Fruit fly (Drosophila melanogaster) whole organism, prepupa: ENCODE results near the gene Aef1.

Source experiments
- Blimp-1 ChIP-seq: fragments of 200-800 bp; sonication (Bioruptor generic); optimal IDR thresholded peaks from 3 replicates; lab custom pipeline; 2017; ENCODE audit warnings: missing biosample characterization, missing genetic modification characterization, mild to moderate bottlenecking, moderate library complexity, missing genetic modification reagents
- CG10669 ChIP-seq: fragments of 200-800 bp; sonication (Bioruptor generic); optimal IDR thresholded peaks from 3 replicates; lab custom pipeline; 2018; ENCODE audit warnings: missing biosample characterization, mild to moderate bottlenecking, missing genetic modification characterization, moderate library complexity
- CG11294 ChIP-seq: fragments of 200-800 bp; sonication (Bioruptor generic); IDR thresholded peaks from 2 replicates; pipeline ENCODE4 v1.3.6; 2022; ENCODE audit warnings: missing biosample characterization, missing genetic modification characterization
- CG11762 ChIP-seq: fragments of 200-800 bp; sonication (Bioruptor generic); optimal IDR thresholded peaks from 3 replicates; lab custom pipeline; 2016; ENCODE audit warnings: missing biosample characterization, missing genetic modification characterization; ENCODE audit not compliant: insufficient read depth
- CG11902 ChIP-seq: fragments of 200-800 bp; sonication (Bioruptor generic); optimal IDR thresholded peaks from 3 replicates; lab custom pipeline; 2016; ENCODE audit warnings: missing biosample characterization, missing genetic modification characterization
- CG15336 ChIP-seq: fragments of 200-800 bp; sonication (Bioruptor generic); IDR thresholded peaks from 2 replicates; pipeline ENCODE4 v1.3.6; 2022; ENCODE audit warnings: missing biosample characterization, missing genetic modification characterization
- CG1621 ChIP-seq: fragments of 200-800 bp; sonication (Bioruptor generic); optimal IDR thresholded peaks from 3 replicates; lab custom pipeline; 2018; ENCODE audit warnings: missing biosample characterization, mild to moderate bottlenecking, missing genetic modification characterization
- CG3032 ChIP-seq: fragments of 200-800 bp; optimal IDR thresholded peaks from 2 replicates; lab custom pipeline; 2019; ENCODE audit warnings: missing biosample characterization, mild to moderate bottlenecking, missing genetic modification characterization, moderate library complexity
- CG31627 ChIP-seq: fragments of 200-800 bp; sonication (Bioruptor generic); optimal IDR thresholded peaks from 3 replicates; lab custom pipeline; 2016; ENCODE audit warnings: missing biosample characterization, missing genetic modification characterization
- CG32006 ChIP-seq: fragments of 200-800 bp; sonication (Bioruptor generic); optimal IDR thresholded peaks from 3 replicates; lab custom pipeline; 2017; ENCODE audit warnings: missing biosample characterization, mild to moderate bottlenecking, missing genetic modification characterization
- CG3919 ChIP-seq: fragments of 200-800 bp; sonication (Bioruptor generic); optimal IDR thresholded peaks from 3 replicates; lab custom pipeline; 2016; ENCODE audit warnings: missing biosample characterization, missing genetic modification characterization
- CG6163 ChIP-seq: fragments of 200-800 bp; sonication (Bioruptor generic); IDR thresholded peaks from 3 replicates; pipeline ENCODE4 v1.3.6; 2022; ENCODE audit warnings: missing biosample characterization, missing genetic modification characterization
- CG6792 ChIP-seq: fragments of 200-800 bp; sonication (Bioruptor generic); optimal IDR thresholded peaks from 3 replicates; lab custom pipeline; 2016; ENCODE audit warnings: missing biosample characterization, missing genetic modification characterization
- CG6808 ChIP-seq: fragments of 200-800 bp; sonication (Bioruptor generic); optimal IDR thresholded peaks from 3 replicates; lab custom pipeline; 2017; ENCODE audit warnings: missing biosample characterization, missing genetic modification characterization, mild to moderate bottlenecking, moderate library complexity, missing genetic modification reagents
- CG6854 ChIP-seq: fragments of 200-800 bp; sonication (Bioruptor generic); optimal IDR thresholded peaks from 2 replicates; lab custom pipeline; 2017; ENCODE audit warnings: missing biosample characterization, mild to moderate bottlenecking, missing genetic modification characterization
- CG7368 ChIP-seq: fragments of 200-800 bp; sonication (Bioruptor generic); optimal IDR thresholded peaks from 3 replicates; lab custom pipeline; 2016; ENCODE audit warnings: missing biosample characterization, missing genetic modification characterization
- CG8119 ChIP-seq: fragments of 200-800 bp; sonication (Bioruptor generic); IDR thresholded peaks from 3 replicates; pipeline ENCODE4 v1.3.6; 2022; ENCODE audit warnings: missing biosample characterization, missing genetic modification characterization
- CG8319 ChIP-seq: fragments of 200-800 bp; sonication (Bioruptor generic); optimal IDR thresholded peaks from 3 replicates; lab custom pipeline; 2016; ENCODE audit warnings: missing biosample characterization, missing genetic modification characterization
- CG9139 ChIP-seq: fragments of 200-800 bp; sonication (Bioruptor generic); optimal IDR thresholded peaks from 3 replicates; lab custom pipeline; 2017; ENCODE audit warnings: missing biosample characterization, mild to moderate bottlenecking, missing genetic modification characterization
- Eip75B ChIP-seq: fragments of 200-800 bp; sonication (Bioruptor generic); optimal IDR thresholded peaks from 3 replicates; lab custom pipeline; 2016; ENCODE audit warnings: missing biosample characterization, missing genetic modification characterization
- Eip78C ChIP-seq: fragments of 200-800 bp; sonication (Bioruptor generic); peaks from one replicate; lab custom pipeline; 2016; ENCODE audit warnings: missing biosample characterization, missing genetic modification characterization
- Eip93F ChIP-seq: fragments of 200-800 bp; sonication (Bioruptor generic); optimal IDR thresholded peaks from 2 replicates; lab custom pipeline; 2016; ENCODE audit warnings: missing biosample characterization, mild to moderate bottlenecking, missing genetic modification characterization
- Ets21C ChIP-seq: fragments of 200-800 bp; sonication (Bioruptor generic); optimal IDR thresholded peaks from 3 replicates; lab custom pipeline; 2016; ENCODE audit warnings: missing biosample characterization, missing genetic modification characterization
- Ets96B ChIP-seq: fragments of 200-800 bp; optimal IDR thresholded peaks from 2 replicates; lab custom pipeline; 2019; ENCODE audit warnings: missing biosample characterization, mild to moderate bottlenecking, missing genetic modification characterization, moderate library complexity
- Hr38 ChIP-seq: sonication (Bioruptor generic); optimal IDR thresholded peaks from 2 replicates; lab custom pipeline; 2016; ENCODE audit warnings: missing biosample characterization, missing genetic modification characterization
- Hr39 ChIP-seq: fragments of 200-800 bp; sonication (Bioruptor generic); optimal IDR thresholded peaks from 2 replicates; lab custom pipeline; 2016; ENCODE audit warnings: missing biosample characterization, missing genetic modification characterization
- Hr4 ChIP-seq: fragments of 200-800 bp; sonication (Bioruptor generic); optimal IDR thresholded peaks from 3 replicates; lab custom pipeline; 2016; ENCODE audit warnings: missing biosample characterization, missing genetic modification characterization
- Lpt ChIP-seq: fragments of 200-800 bp; sonication (Bioruptor generic); optimal IDR thresholded peaks from 3 replicates; lab custom pipeline; 2016; ENCODE audit warnings: missing biosample characterization, missing genetic modification characterization
- Met ChIP-seq: fragments of 200-800 bp; sonication (Bioruptor generic); optimal IDR thresholded peaks from 3 replicates; lab custom pipeline; 2016; ENCODE audit warnings: missing biosample characterization, missing genetic modification characterization
- OdsH ChIP-seq: fragments of 200-800 bp; sonication (Bioruptor generic); optimal IDR thresholded peaks from 3 replicates; lab custom pipeline; 2016; ENCODE audit warnings: missing biosample characterization, missing genetic modification characterization
- Smox ChIP-seq: fragments of 200-800 bp; sonication (Bioruptor generic); optimal IDR thresholded peaks from 3 replicates; lab custom pipeline; 2016; ENCODE audit warnings: missing biosample characterization, missing genetic modification characterization
- Sox14 ChIP-seq: fragments of 200-800 bp; sonication (Bioruptor generic); optimal IDR thresholded peaks from 3 replicates; lab custom pipeline; 2016; ENCODE audit warnings: missing biosample characterization, missing genetic modification characterization
- Sox15 ChIP-seq: fragments of 200-800 bp; sonication (Bioruptor generic); optimal IDR thresholded peaks from 3 replicates; lab custom pipeline; 2016; ENCODE audit warnings: missing biosample characterization, missing genetic modification characterization
- achi ChIP-seq: fragments of 200-800 bp; sonication (Bioruptor generic); optimal IDR thresholded peaks from 3 replicates; lab custom pipeline; 2016; ENCODE audit warnings: missing biosample characterization, missing genetic modification characterization
- cyc ChIP-seq: fragments of 200-800 bp; sonication (Bioruptor generic); optimal IDR thresholded peaks from 3 replicates; lab custom pipeline; 2016; ENCODE audit warnings: missing biosample characterization, missing genetic modification characterization
- dac ChIP-seq: fragments of 200-800 bp; sonication (Bioruptor generic); optimal IDR thresholded peaks from 2 replicates; lab custom pipeline; 2017; ENCODE audit warnings: missing biosample characterization, mild to moderate bottlenecking, missing genetic modification characterization
- dsx ChIP-seq: fragments of 200-800 bp; optimal IDR thresholded peaks from 3 replicates; lab custom pipeline; 2019; ENCODE audit warnings: missing biosample characterization, mild to moderate bottlenecking, missing genetic modification characterization, moderate library complexity; ENCODE audit not compliant: poor library complexity, severe bottlenecking
- eg ChIP-seq: fragments of 200-800 bp; sonication (Bioruptor generic); IDR thresholded peaks from 3 replicates; pipeline ENCODE4 v1.3.6; 2022; ENCODE audit warnings: missing biosample characterization, missing genetic modification characterization
- esn ChIP-seq: fragments of 200-800 bp; sonication (Bioruptor generic); optimal IDR thresholded peaks from 2 replicates; lab custom pipeline; 2016; ENCODE audit warnings: missing biosample characterization, mild to moderate bottlenecking, missing genetic modification characterization, moderate library complexity
- fd85E ChIP-seq: fragments of 200-800 bp; sonication (Bioruptor generic); optimal IDR thresholded peaks from 3 replicates; lab custom pipeline; 2016; ENCODE audit warnings: missing biosample characterization, missing genetic modification characterization
- fkh ChIP-seq: fragments of 200-800 bp; sonication (Bioruptor generic); optimal IDR thresholded peaks from 3 replicates; lab custom pipeline; 2017; ENCODE audit warnings: missing biosample characterization, mild to moderate bottlenecking, missing genetic modification characterization, moderate library complexity
- lz ChIP-seq: fragments of 200-800 bp; sonication (Bioruptor generic); optimal IDR thresholded peaks from 3 replicates; lab custom pipeline; 2016; ENCODE audit warnings: missing biosample characterization, missing genetic modification characterization
- pdm3 ChIP-seq: fragments of 200-800 bp; sonication (Bioruptor generic); optimal IDR thresholded peaks from 3 replicates; lab custom pipeline; 2016; ENCODE audit warnings: missing biosample characterization, missing genetic modification characterization
- spab ChIP-seq: fragments of 200-800 bp; sonication (Bioruptor generic); optimal IDR thresholded peaks from 2 replicates; lab custom pipeline; 2017; ENCODE audit warnings: missing biosample characterization, mild to moderate bottlenecking, missing genetic modification characterization, missing genetic modification reagents
- svp ChIP-seq: fragments of 200-800 bp; sonication (Bioruptor generic); peaks from one replicate; lab custom pipeline; 2016; ENCODE audit warnings: missing biosample characterization, missing genetic modification characterization
- topi ChIP-seq: fragments of 200-800 bp; sonication (Bioruptor generic); optimal IDR thresholded peaks from 3 replicates; lab custom pipeline; 2016; ENCODE audit warnings: missing biosample characterization, missing genetic modification characterization
- vri ChIP-seq: fragments of 200-800 bp; sonication (Bioruptor generic); optimal IDR thresholded peaks from 3 replicates; lab custom pipeline; 2016; ENCODE audit warnings: missing biosample characterization, mild to moderate bottlenecking, missing genetic modification characterization

The Aef1 gene

dm6 chr3L:21449336-21449735 is 16.1 kb downstream of the Aef1 start:
- TF ChIP-seq CG11762 (GFP tag; lab: Kevin White, UChicago) (no peak), CG9139 (no peak), cyc (GFP tag; lab: Kevin White, UChicago) (no peak), CG6792 (GFP tag; lab: Kevin White, UChicago) (no peak), CG15336 (no peak), Eip75B (GFP tag; lab: Kevin White, UChicago) (no peak), lz (GFP tag; lab: Kevin White, UChicago) (no peak), Smox (GFP tag; lab: Kevin White, UChicago) (no peak)
- TF ChIP-seq, all 60 proteins: peak for 0

- TF ChIP-seq pdm3 (GFP tag; lab: Kevin White, UChicago) (no peak), Eip78C (peak; percentile 16)
Observed at dm6 chr3L:21450486-21450885, 17.3 kb downstream of the Aef1 start.

DNA sequence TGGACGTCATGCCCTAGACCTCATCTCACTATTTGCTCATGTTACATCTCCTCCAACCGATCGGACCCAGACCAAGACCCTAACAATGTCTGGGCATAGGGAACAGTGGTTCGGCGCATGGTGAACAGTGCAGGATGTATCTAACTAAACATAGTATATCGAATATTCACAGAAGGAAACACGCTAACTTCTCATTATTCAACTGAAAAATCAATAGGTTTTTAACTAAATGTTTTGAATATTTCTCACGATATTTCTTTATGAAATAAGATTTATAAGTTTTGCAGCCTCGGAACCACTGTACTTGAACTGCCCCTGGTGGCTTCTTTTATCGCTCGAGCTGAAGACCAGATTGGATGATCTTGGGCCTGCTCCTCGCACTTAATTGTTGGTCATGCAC is 20.4 kb downstream of the Aef1 start:
- TF ChIP-seq CG6163 (peak; percentile 75), CG1621 (tag; lab: Kevin White, UChicago) (peak; percentile 73), CG11294 (GFP tag; lab: Robert Waterston, UW) (no peak), fkh (GFP tag; lab: Kevin White, UChicago) (no peak), pdm3 (GFP tag; lab: Kevin White, UChicago) (peak; percentile 59), CG6808 (GFP tag; lab: Kevin White, UChicago) (peak; percentile 42), esn (peak; percentile 21), Smox (GFP tag; lab: Kevin White, UChicago) (no peak), Ets96B (tag; lab: Kevin White, UChicago) (peak; percentile 73), CG32006 (peak; percentile 29), Met (GFP tag; lab: Kevin White, UChicago) (peak; percentile 21), CG11902 (no peak), eg (peak; percentile 44; the same call in 1 of the 3 replicates), Lpt (GFP tag; lab: Kevin White, UChicago) (no peak), OdsH (GFP tag; lab: Kevin White, UChicago) (peak; percentile 35), CG11762 (GFP tag; lab: Kevin White, UChicago) (no peak), CG31627 (no peak), lz (GFP tag; lab: Kevin White, UChicago) (peak; percentile 26), CG10669 (GFP tag; lab: Kevin White, UChicago) (peak; percentile 68), Sox14 (GFP tag; lab: Kevin White, UChicago) (peak; percentile 48), fd85E (no peak), dac (GFP tag; lab: Kevin White, UChicago) (no peak), Sox15 (no peak), svp (GFP tag; lab: Kevin White, UChicago) (peak; percentile 74), Hr39 (GFP tag; lab: Kevin White, UChicago) (peak; percentile 14), CG8119 (GFP tag; lab: Robert Waterston, UW) (peak; percentile 45; the same call in 1 of the 3 replicates), dsx (GFP tag; lab: Kevin White, UChicago) (peak; percentile 85), Blimp-1 (GFP tag; lab: Kevin White, UChicago) (no peak), Ets21C (no peak), CG6854 (GFP tag; lab: Kevin White, UChicago) (no peak), vri (GFP tag; lab: Kevin White, UChicago) (no peak), Hr38 (GFP tag; lab: Kevin White, UChicago) (no peak), Eip78C (peak; percentile 86), CG3919 (GFP tag; lab: Kevin White, UChicago) (peak; percentile 68), achi (GFP tag; lab: Kevin White, UChicago) (peak; percentile 52), Eip93F (GFP tag; lab: Kevin White, UChicago) (no peak), cyc (GFP tag; lab: Kevin White, UChicago) (no peak), spab (GFP tag; lab: Kevin White, UChicago) (peak; percentile 64), CG15336 (peak; percentile 40; the same call in 1 of the 2 replicates), topi (GFP tag; lab: Kevin White, UChicago) (peak; percentile 29), CG6792 (GFP tag; lab: Kevin White, UChicago) (peak; percentile 49), CG7368 (peak; percentile 21), CG3032 (tag; lab: Kevin White, UChicago) (peak; percentile 54), CG8319 (GFP tag; lab: Kevin White, UChicago) (no peak), Hr4 (GFP tag; lab: Kevin White, UChicago) (peak; percentile 35)
